Fruit fly (Drosophila melanogaster) whole organism: ENCODE measurements around the gene orion.
A peak's percentile ranks its signal among the peaks of the same experiment; 100 is the strongest.

Experiments
- CG8478 ChIP-seq: fragments of >200 bp; optimal IDR thresholded peaks from 2 replicates; lab custom pipeline; 2018; ENCODE audit warnings: inconsistent platforms
- Dll ChIP-seq: fragments of >200 bp; optimal IDR thresholded peaks from 2 replicates; lab custom pipeline; 2017
- EcR ChIP-seq, 2 experiments: fragments of >200 bp; optimal IDR thresholded peaks; 2 replicates each; lab custom pipeline; 2017; ENCODE audit warnings: missing biosample characterization in 2 of 2, missing genetic modification characterization in 2 of 2, missing genetic modification reagents in 2 of 2
- psq ChIP-seq: fragments of >200 bp; optimal IDR thresholded peaks from 2 replicates; lab custom pipeline; 2017

DNA sequence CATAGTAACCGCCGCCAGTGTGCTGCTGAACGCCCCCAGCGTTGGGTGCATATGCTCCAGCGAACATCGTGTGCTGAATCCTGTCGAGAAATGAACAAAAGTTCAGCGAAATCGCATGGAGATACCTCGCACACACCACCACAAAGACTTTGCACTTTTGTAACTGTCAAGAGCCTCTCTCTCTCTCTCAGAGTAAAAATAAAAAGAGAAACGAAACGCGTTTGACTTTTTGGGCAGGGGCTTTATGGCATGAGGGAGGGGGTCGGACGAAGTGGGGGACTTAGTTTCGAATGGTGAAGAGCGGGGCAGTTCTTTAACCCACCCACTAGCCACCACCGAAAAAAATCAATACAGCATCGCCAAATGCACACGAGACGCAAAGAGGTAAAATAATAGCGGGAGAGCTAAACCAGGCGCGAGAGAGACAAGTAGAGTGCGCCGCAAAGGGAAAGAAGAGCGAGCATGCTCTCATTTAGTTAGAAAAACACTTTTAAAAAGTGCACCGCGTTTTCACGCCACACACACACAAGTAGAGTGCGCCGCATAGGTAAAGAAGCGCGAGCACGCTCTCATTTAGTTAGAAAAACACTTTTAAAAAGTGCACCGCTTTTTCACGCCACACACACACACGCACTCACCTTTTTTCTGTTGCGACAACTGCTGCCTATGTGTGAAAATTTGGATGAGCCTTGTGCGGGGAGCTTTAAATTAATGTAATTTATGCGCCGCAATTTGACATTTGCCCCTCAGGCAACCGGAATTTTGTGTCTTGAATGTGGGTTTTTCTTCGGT lies 16.3 kb downstream of the orion start:
- TF ChIP-seq psq (lab: Kevin White, UChicago): no peak
- peak; percentile 84 for TF ChIP-seq Dll (lab: Kevin White, UChicago)
- TF ChIP-seq EcR (GFP tag; optimal IDR thresholded peaks at IDR 0.05; lab: Kevin White, UChicago): no peak
- TF ChIP-seq CG8478 (lab: Kevin White, UChicago): peak; percentile 0
